Fruit fly (Drosophila melanogaster) whole organism, embryonic: ENCODE measurements around the gene MED28.

ENCODE experiments used
- Abd-B ChIP-seq: fragments of 200-800 bp; sonication (Bioruptor generic); optimal IDR thresholded peaks from 2 replicates; lab custom pipeline; 2018; ENCODE audit warnings: missing biosample characterization, mild to moderate bottlenecking, missing genetic modification characterization, moderate library complexity
- Asciz ChIP-seq: fragments of 200-800 bp; sonication (Bioruptor generic); optimal IDR thresholded peaks from 2 replicates; lab custom pipeline; 2017; ENCODE audit warnings: missing biosample characterization, mild to moderate bottlenecking, missing genetic modification characterization, missing genetic modification reagents
- Bteb2 ChIP-seq: fragments of 200-800 bp; sonication (Bioruptor generic); optimal IDR thresholded peaks from 2 replicates; lab custom pipeline; 2016; ENCODE audit warnings: missing biosample characterization, missing genetic modification characterization
- CG10209 ChIP-seq: fragments of 200-800 bp; sonication (Bioruptor generic); optimal IDR thresholded peaks from 3 replicates; lab custom pipeline; 2017; ENCODE audit warnings: missing biosample characterization, mild to moderate bottlenecking, missing genetic modification characterization, missing genetic modification reagents
- CG10267 ChIP-seq: fragments of 200-800 bp; sonication (Bioruptor generic); optimal IDR thresholded peaks from 2 replicates; lab custom pipeline; 2018; ENCODE audit warnings: missing biosample characterization, mild to moderate bottlenecking, missing genetic modification characterization, moderate library complexity
- CG10462 ChIP-seq: fragments of 200-800 bp; sonication (Bioruptor generic); optimal IDR thresholded peaks from 2 replicates; lab custom pipeline; 2016; ENCODE audit warnings: missing biosample characterization, missing genetic modification characterization
- CG13296 ChIP-seq: fragments of 200-800 bp; sonication (Bioruptor generic); optimal IDR thresholded peaks from 3 replicates; lab custom pipeline; 2018; ENCODE audit warnings: missing biosample characterization, mild to moderate bottlenecking, missing genetic modification characterization
- CG15514 ChIP-seq: fragments of 200-800 bp; sonication (Bioruptor generic); optimal IDR thresholded peaks from 3 replicates; lab custom pipeline; 2017; ENCODE audit warnings: missing biosample characterization, missing genetic modification characterization, mild to moderate bottlenecking, moderate library complexity, missing genetic modification reagents
- CG16779 ChIP-seq: fragments of 200-800 bp; sonication (Bioruptor generic); IDR thresholded peaks from 2 replicates; pipeline ENCODE4 v1.3.6; 2022; ENCODE audit warnings: missing biosample characterization, missing genetic modification characterization
- CG16863 ChIP-seq: fragments of 200-800 bp; sonication (Bioruptor generic); optimal IDR thresholded peaks from 3 replicates; lab custom pipeline; 2016; ENCODE audit warnings: missing biosample characterization, missing genetic modification characterization
- CG3281 ChIP-seq: fragments of 200-800 bp; sonication (Bioruptor generic); optimal IDR thresholded peaks from 3 replicates; lab custom pipeline; 2017; ENCODE audit warnings: missing biosample characterization, mild to moderate bottlenecking, missing genetic modification characterization
- CG34224 ChIP-seq: fragments of 200-800 bp; sonication (Bioruptor generic); IDR thresholded peaks from 3 replicates; pipeline ENCODE4 v1.3.6; 2022; ENCODE audit warnings: missing biosample characterization, missing genetic modification characterization; ENCODE audit not compliant: partially characterized antibody
- CG8359 ChIP-seq: fragments of 200-800 bp; sonication (Bioruptor generic); optimal IDR thresholded peaks from 2 replicates; lab custom pipeline; 2017; ENCODE audit warnings: missing biosample characterization, mild to moderate bottlenecking, missing genetic modification characterization, borderline replicate concordance
- CrebB ChIP-seq: fragments of 200-800 bp; sonication (Bioruptor generic); optimal IDR thresholded peaks from 3 replicates; lab custom pipeline; 2018; ENCODE audit warnings: missing biosample characterization, mild to moderate bottlenecking, missing genetic modification characterization
- Eip74EF ChIP-seq, 2 experiments: fragments of 200-800 bp in 1 of 2; fragments of >200 bp in 1 of 2; sonication (Bioruptor generic) in 1 of 2; optimal IDR thresholded peaks; 2 replicates each; lab custom pipeline; 2017 to 2019; ENCODE audit warnings: missing biosample characterization in 2 of 2, missing genetic modification characterization in 2 of 2, mild to moderate bottlenecking in 1 of 2, moderate library complexity in 1 of 2
- Elba2 ChIP-seq: fragments of 200-800 bp; sonication (Bioruptor generic); optimal IDR thresholded peaks from 3 replicates; lab custom pipeline; 2016; ENCODE audit warnings: missing biosample characterization, missing genetic modification characterization
- Fer3 ChIP-seq: fragments of 200-800 bp; sonication (Bioruptor generic); optimal IDR thresholded peaks from 2 replicates; lab custom pipeline; 2018; ENCODE audit warnings: missing biosample characterization, mild to moderate bottlenecking, missing genetic modification characterization, moderate library complexity
- HLH3B ChIP-seq: fragments of 200-800 bp; sonication (Bioruptor generic); IDR thresholded peaks from 2 replicates; pipeline ENCODE4 v1.3.6; 2022; ENCODE audit warnings: missing biosample characterization, missing genetic modification characterization
- Hey ChIP-seq: fragments of 200-800 bp; sonication (Bioruptor generic); optimal IDR thresholded peaks from 3 replicates; lab custom pipeline; 2018; ENCODE audit warnings: missing biosample characterization, mild to moderate bottlenecking, missing genetic modification characterization
- HmgD ChIP-seq: fragments of 200-800 bp; sonication (Bioruptor generic); optimal IDR thresholded peaks from 3 replicates; lab custom pipeline; 2016; ENCODE audit warnings: missing biosample characterization, missing genetic modification characterization
- Hr39 ChIP-seq: fragments of >200 bp; optimal IDR thresholded peaks from 2 replicates; lab custom pipeline; 2017
- Hr78 ChIP-seq, 2 experiments: fragments of 200-800 bp in 1 of 2; fragments of >200 bp in 1 of 2; sonication (Bioruptor generic) in 1 of 2; optimal IDR thresholded peaks; 2 replicates each; lab custom pipeline; 2017 to 2019; ENCODE audit warnings: missing biosample characterization in 2 of 2, missing genetic modification characterization in 2 of 2, mild to moderate bottlenecking in 1 of 2, moderate library complexity in 1 of 2
- Jarid2 ChIP-seq: fragments of 200-800 bp; sonication (Bioruptor generic); optimal IDR thresholded peaks from 3 replicates; lab custom pipeline; 2017; ENCODE audit warnings: mild to moderate bottlenecking, missing biosample characterization, missing genetic modification reagents, missing genetic modification characterization
- NC2β ChIP-seq: fragments of 200-800 bp; sonication (Bioruptor generic); optimal IDR thresholded peaks from 2 replicates; lab custom pipeline; 2016; ENCODE audit warnings: missing biosample characterization, missing genetic modification characterization
- Ssrp ChIP-seq: fragments of 200-800 bp; sonication (Bioruptor generic); optimal IDR thresholded peaks from 2 replicates; lab custom pipeline; 2018; ENCODE audit warnings: missing biosample characterization, mild to moderate bottlenecking, missing genetic modification characterization, moderate library complexity
- TFAM ChIP-seq: fragments of 200-800 bp; sonication (Bioruptor generic); optimal IDR thresholded peaks from 2 replicates; lab custom pipeline; 2017; ENCODE audit warnings: missing biosample characterization, missing genetic modification characterization, inconsistent platforms
- Tbp ChIP-seq: fragments of >200 bp; optimal IDR thresholded peaks from 2 replicates; lab custom pipeline; 2018; ENCODE audit warnings: missing biosample characterization, missing genetic modification characterization
- ci ChIP-seq: fragments of 200-800 bp; sonication (Bioruptor generic); IDR thresholded peaks from 3 replicates; pipeline ENCODE4 v1.3.6; 2022; ENCODE audit warnings: missing biosample characterization, missing genetic modification characterization
- crc ChIP-seq: fragments of 200-800 bp; sonication (Bioruptor generic); optimal IDR thresholded peaks from 2 replicates; lab custom pipeline; 2016; ENCODE audit warnings: missing biosample characterization, missing genetic modification characterization
- croc ChIP-seq: fragments of 200-800 bp; sonication (Bioruptor generic); conservative IDR thresholded peaks from 3 replicates; pipeline ENCODE4 v1.3.6; 2022; ENCODE audit warnings: missing biosample characterization, missing genetic modification characterization
- dm ChIP-seq: fragments of 200-800 bp; sonication (Bioruptor generic); optimal IDR thresholded peaks from 3 replicates; lab custom pipeline; 2016; ENCODE audit warnings: missing biosample characterization, missing genetic modification characterization
- eve ChIP-seq, 2 experiments: fragments of >200 bp; optimal IDR thresholded peaks; 2 replicates each; lab custom pipeline; 2017; ENCODE audit warnings: missing biosample characterization in 2 of 2, missing genetic modification characterization in 2 of 2
- exex ChIP-seq: fragments of 200-800 bp; sonication (Bioruptor generic); optimal IDR thresholded peaks from 4 replicates; lab custom pipeline; 2018; ENCODE audit warnings: missing biosample characterization, mild to moderate bottlenecking, missing genetic modification characterization, moderate library complexity
- fd3F ChIP-seq: fragments of 200-800 bp; sonication (Bioruptor generic); optimal IDR thresholded peaks from 2 replicates; lab custom pipeline; 2018; ENCODE audit warnings: missing biosample characterization, mild to moderate bottlenecking, missing genetic modification characterization, moderate library complexity
- fd64A ChIP-seq: fragments of 200-800 bp; sonication (Bioruptor generic); optimal IDR thresholded peaks from 3 replicates; lab custom pipeline; 2018; ENCODE audit warnings: missing biosample characterization, mild to moderate bottlenecking, missing genetic modification characterization
- gsb-n ChIP-seq: fragments of 200-800 bp; sonication (Bioruptor generic); optimal IDR thresholded peaks from 3 replicates; lab custom pipeline; 2018; ENCODE audit warnings: missing biosample characterization, mild to moderate bottlenecking, missing genetic modification characterization
- her ChIP-seq: fragments of 200-800 bp; sonication (Bioruptor generic); optimal IDR thresholded peaks from 2 replicates; lab custom pipeline; 2016; ENCODE audit warnings: missing biosample characterization, missing genetic modification characterization
- hth ChIP-seq: fragments of >200 bp; optimal IDR thresholded peaks from 2 replicates; lab custom pipeline; 2017; ENCODE audit warnings: inconsistent platforms
- nau ChIP-seq: fragments of 200-800 bp; sonication (Bioruptor generic); optimal IDR thresholded peaks from 3 replicates; lab custom pipeline; 2017; ENCODE audit warnings: missing biosample characterization, mild to moderate bottlenecking, missing genetic modification characterization, missing genetic modification reagents
- odd ChIP-seq: fragments of 200-800 bp; sonication (Bioruptor generic); optimal IDR thresholded peaks from 2 replicates; lab custom pipeline; 2017; ENCODE audit warnings: missing biosample characterization, mild to moderate bottlenecking, missing genetic modification characterization
- otp ChIP-seq: fragments of 200-800 bp; sonication (Bioruptor generic); IDR thresholded peaks from 3 replicates; pipeline ENCODE4, ENCODE4 v1.3.6; 2022; ENCODE audit warnings: missing biosample characterization, missing genetic modification characterization
- pfk ChIP-seq: fragments of 200-800 bp; sonication (Bioruptor generic); optimal IDR thresholded peaks from 2 replicates; lab custom pipeline; 2018; ENCODE audit warnings: missing biosample characterization, mild to moderate bottlenecking, missing genetic modification characterization, moderate library complexity
- pzg ChIP-seq: fragments of 200-800 bp; sonication (Bioruptor generic); optimal IDR thresholded peaks from 3 replicates; lab custom pipeline; 2018; ENCODE audit warnings: missing biosample characterization, mild to moderate bottlenecking, missing genetic modification characterization, moderate library complexity
- tin ChIP-seq: fragments of 200-800 bp; sonication (Bioruptor generic); optimal IDR thresholded peaks from 3 replicates; lab custom pipeline; 2016; ENCODE audit warnings: missing biosample characterization, missing genetic modification characterization
- tio ChIP-seq: fragments of 200-800 bp; sonication (Bioruptor generic); optimal IDR thresholded peaks from 2 replicates; lab custom pipeline; 2017; ENCODE audit warnings: missing biosample characterization, missing genetic modification characterization, inconsistent platforms
- zfh1 ChIP-seq: fragments of 200-800 bp; sonication (Bioruptor generic); IDR thresholded peaks from 3 replicates; pipeline ENCODE4 v1.3.6; 2022; ENCODE audit warnings: missing biosample characterization, missing genetic modification characterization

The MED28 gene

dm6 chr3R:25438353-25438986, 38.3 kb upstream of the MED28 start:
- TF ChIP-seq Asciz (no peak), exex (tag; lab: Kevin White, UChicago) (peak; percentile 35)
- TF ChIP-seq, all 482 proteins: peak for 1

- TF ChIP-seq Hr78 (GFP tag; optimal IDR thresholded peaks at IDR 0.05; lab: Kevin White, UChicago) (no peak), nau (GFP tag; lab: Kevin White, UChicago) (peak; percentile 48), dm (GFP tag; lab: Kevin White, UChicago) (peak; percentile 6), zfh1 (peak; percentile 86), Hr39 (no peak), fd3F (GFP tag; lab: Kevin White, UChicago) (no peak), croc (GFP tag; lab: Robert Waterston, UW) (peak; percentile 81), ci (GFP tag; lab: Robert Waterston, UW) (peak; percentile 84; the same call in 2 of the 3 replicates), CG10462 (GFP tag; lab: Kevin White, UChicago) (peak; percentile 47), Elba2 (GFP tag; lab: Kevin White, UChicago) (no peak), gsb-n (tag; lab: Kevin White, UChicago) (peak; percentile 71), Hey (tag; lab: Kevin White, UChicago) (no peak), CG8359 (GFP tag; lab: Kevin White, UChicago) (peak; percentile 39), tin (GFP tag; lab: Kevin White, UChicago) (peak; percentile 64), hth (no peak), Eip74EF (GFP tag; optimal IDR thresholded peaks at IDR 0.05; lab: Kevin White, UChicago) (peak in 1 of 2 experiments; percentile 44), Ssrp (tag; lab: Kevin White, UChicago) (peak; percentile 83), CG3281 (no peak), CG10209 (GFP tag; lab: Kevin White, UChicago) (peak; percentile 63), Abd-B (GFP tag; lab: Kevin White, UChicago) (peak; percentile 66), Bteb2 (GFP tag; lab: Kevin White, UChicago) (no peak), Tbp (GFP tag; lab: Kevin White, UChicago) (no peak), crc (GFP tag; lab: Kevin White, UChicago) (no peak), NC2β (GFP tag; lab: Kevin White, UChicago) (peak; percentile 75), HmgD (GFP tag; lab: Kevin White, UChicago) (no peak), pzg (no peak), tio (GFP tag; lab: Kevin White, UChicago) (peak; percentile 60), CG16863 (peak; percentile 42), Jarid2 (no peak), CG10267 (tag; lab: Kevin White, UChicago) (peak; percentile 55), her (GFP tag; lab: Kevin White, UChicago) (peak; percentile 7), otp (GFP tag; lab: Robert Waterston, UW) (peak; percentile 61; the same call in 1 of the 3 replicates), CrebB (tag; lab: Kevin White, UChicago) (no peak), Fer3 (tag; lab: Kevin White, UChicago) (peak; percentile 38), CG16779 (no peak), CG34224 (no peak), odd (GFP tag; lab: Kevin White, UChicago) (peak; percentile 36), fd64A (no peak), HLH3B (GFP tag; lab: Robert Waterston, UW) (peak; percentile 79), CG13296 (no peak), pfk (no peak), CG15514 (GFP tag; lab: Kevin White, UChicago) (no peak), eve (GFP tag; optimal IDR thresholded peaks at IDR 0.05; lab: Kevin White, UChicago) (peak in 1 of 2 experiments; percentile 64), TFAM (GFP tag; lab: Kevin White, UChicago) (no peak)
Measured at dm6 chr3R:25445546-25446400, 31.0 kb upstream of the MED28 start.
